Worm (Caenorhabditis elegans) whole organism, young adult: ENCODE measurements around the gene sftb-2.

Experiments used
- B0019.2 ChIP-seq: fragments of 200-800 bp; sonication (Bioruptor generic); conservative IDR thresholded peaks from 2 replicates; pipeline ENCODE4 v1.3.6; 2022; ENCODE audit warnings: missing genetic modification reagents, missing genetic modification characterization, missing compliant biosample characterization
- B0035.1 ChIP-seq: sonication (generic microtip); optimal IDR thresholded peaks from 2 replicates; lab custom pipeline; 2016; ENCODE audit warnings: missing genetic modification characterization, mild to moderate bottlenecking, missing compliant biosample characterization, missing genotype, missing genetic modification reagents
- B0261.1 ChIP-seq: sonication (generic microtip); optimal IDR thresholded peaks from 2 replicates; lab custom pipeline; 2016; ENCODE audit warnings: mild to moderate bottlenecking, missing genetic modification characterization, moderate library complexity, missing compliant biosample characterization
- D2030.7 ChIP-seq: fragments of 200-800 bp; sonication (Bioruptor generic); IDR thresholded peaks from 2 replicates; pipeline ENCODE4 v1.3.6; 2022; ENCODE audit warnings: missing genetic modification reagents, missing genetic modification characterization, missing compliant biosample characterization
- F22D6.2 ChIP-seq: sonication (generic microtip); optimal IDR thresholded peaks from 2 replicates; lab custom pipeline; 2016; ENCODE audit warnings: mild to moderate bottlenecking, missing genetic modification characterization, missing compliant biosample characterization
- F39B2.1 ChIP-seq: fragments of 200-800 bp; sonication (Bioruptor generic); IDR thresholded peaks from 2 replicates; pipeline ENCODE4 v1.3.6; 2022; ENCODE audit warnings: missing genetic modification reagents, missing genetic modification characterization, missing compliant biosample characterization
- F49E8.2 ChIP-seq: sonication (generic microtip); optimal IDR thresholded peaks from 3 replicates; lab custom pipeline; 2017; ENCODE audit warnings: missing genetic modification characterization, mild to moderate bottlenecking, missing compliant biosample characterization, antibody characterized with exemption, moderate library complexity; ENCODE audit not compliant: insufficient read depth
- K12H6.12 ChIP-seq: fragments of 200-800 bp; sonication (Bioruptor generic); optimal IDR thresholded peaks from 2 replicates; lab custom pipeline; 2018; ENCODE audit warnings: mild to moderate bottlenecking, missing genetic modification characterization, missing compliant biosample characterization
- Y56A3A.18 ChIP-seq: fragments of 200-800 bp; sonication (Bioruptor generic); IDR thresholded peaks from 2 replicates; pipeline ENCODE4 v1.3.6; 2022; ENCODE audit warnings: missing genetic modification reagents, missing genetic modification characterization, missing compliant biosample characterization
- Y67H2A.10 ChIP-seq: fragments of 200-800 bp; sonication (Bioruptor generic); conservative IDR thresholded peaks from 2 replicates; pipeline ENCODE4 v1.3.6; 2022; ENCODE audit warnings: missing genetic modification reagents, missing genetic modification characterization, missing compliant biosample characterization
- ZK185.1 ChIP-seq: sonication (generic microtip); optimal IDR thresholded peaks from 2 replicates; lab custom pipeline; 2016; ENCODE audit warnings: mild to moderate bottlenecking, missing genetic modification characterization, missing compliant biosample characterization; ENCODE audit not compliant: poor library complexity, severe bottlenecking
- ama-1 ChIP-seq, 3 experiments: fragments of 150-350 bp in 1 of 3; sonication (generic microtip) in 2 of 3; optimal IDR thresholded peaks; 2 replicates each; lab custom pipeline; 2014 to 2018; ENCODE audit warnings: missing biosample characterization in 2 of 3, missing genetic modification characterization in 2 of 3, missing genetic modification reagents in 2 of 3
- bed-2 ChIP-seq: fragments of 200-800 bp; sonication (Bioruptor generic); IDR thresholded peaks from 2 replicates; pipeline ENCODE4 v1.3.6; 2022; ENCODE audit warnings: missing genetic modification reagents, missing genetic modification characterization, missing compliant biosample characterization
- cebp-1 ChIP-seq, 2 experiments: fragments of 200-800 bp in 1 of 2; sonication (Bioruptor generic) in 1 of 2; sonication (generic microtip) in 1 of 2; IDR thresholded peaks in 1 of 2; optimal IDR thresholded peaks in 1 of 2; 2 replicates each; pipeline versions ENCODE4 v1.3.6 to Lab custom; 2017 to 2022; ENCODE audit warnings: missing compliant biosample characterization in 2 of 2, missing genetic modification characterization in 2 of 2, mild to moderate bottlenecking in 1 of 2, missing genetic modification reagents in 1 of 2, moderate library complexity in 1 of 2
- ceh-40 ChIP-seq: fragments of 200-800 bp; sonication (Bioruptor generic); IDR thresholded peaks from 2 replicates; pipeline ENCODE4 v1.3.6; 2022; ENCODE audit warnings: missing genetic modification characterization, missing compliant biosample characterization
- ceh-58 ChIP-seq: fragments of 200-800 bp; sonication (Bioruptor generic); IDR thresholded peaks from 2 replicates; pipeline ENCODE4 v1.3.6; 2022; ENCODE audit warnings: missing genetic modification characterization, missing compliant biosample characterization
- chd-7 ChIP-seq: sonication (generic microtip); optimal IDR thresholded peaks from 2 replicates; lab custom pipeline; 2016; ENCODE audit warnings: mild to moderate bottlenecking, missing genetic modification characterization, moderate library complexity, missing compliant biosample characterization
- die-1 ChIP-seq: sonication (generic microtip); optimal IDR thresholded peaks from 2 replicates; lab custom pipeline; 2016; ENCODE audit warnings: missing genotype, mild to moderate bottlenecking, missing genetic modification characterization, missing compliant biosample characterization
- dpl-1 ChIP-seq: fragments of 150-350 bp; optimal IDR thresholded peaks from 2 replicates; lab custom pipeline; 2014; ENCODE audit warnings: missing biosample characterization, missing genetic modification reagents, missing genetic modification characterization
- egl-18 ChIP-seq: fragments of 200-800 bp; sonication (Bioruptor generic); IDR thresholded peaks from 2 replicates; pipeline ENCODE4 v1.3.6; 2022; ENCODE audit warnings: missing genetic modification reagents, missing genetic modification characterization, missing compliant biosample characterization
- egl-44 ChIP-seq: fragments of 200-800 bp; sonication (Bioruptor generic); IDR thresholded peaks from 2 replicates; pipeline ENCODE4 v1.3.6; 2022; ENCODE audit warnings: missing genetic modification reagents, missing genetic modification characterization, missing compliant biosample characterization
- egrh-3 ChIP-seq: fragments of 200-800 bp; sonication (Bioruptor generic); IDR thresholded peaks from 2 replicates; pipeline ENCODE4 v1.3.6; 2022; ENCODE audit warnings: missing genetic modification reagents, missing genetic modification characterization, missing compliant biosample characterization
- ekl-4 ChIP-seq: fragments of 200-800 bp; sonication (Bioruptor generic); IDR thresholded peaks from 2 replicates; pipeline ENCODE4 v1.3.6; 2022; ENCODE audit warnings: missing genetic modification reagents, missing genetic modification characterization, missing compliant biosample characterization
- fkh-3 ChIP-seq: sonication (generic microtip); optimal IDR thresholded peaks from 2 replicates; lab custom pipeline; 2016; ENCODE audit warnings: mild to moderate bottlenecking, missing genetic modification characterization, missing compliant biosample characterization
- hmg-20 ChIP-seq: fragments of 200-800 bp; sonication (Bioruptor generic); IDR thresholded peaks from 2 replicates; pipeline ENCODE4 v1.3.6; 2022; ENCODE audit warnings: missing genetic modification reagents, missing genetic modification characterization, missing compliant biosample characterization
- lin-26 ChIP-seq: fragments of 200-800 bp; sonication (Bioruptor generic); IDR thresholded peaks from 2 replicates; pipeline ENCODE4 v1.3.6; 2022; ENCODE audit warnings: missing genetic modification reagents, missing genetic modification characterization, missing compliant biosample characterization
- lin-35 ChIP-seq, 3 experiments: fragments of 150-350 bp in 2 of 3; sonication (generic microtip) in 1 of 3; optimal IDR thresholded peaks; 2 replicates each; lab custom pipeline; 2014 to 2018; ENCODE audit warnings: missing biosample characterization in 3 of 3, missing genetic modification characterization in 3 of 3, missing genetic modification reagents in 3 of 3
- lir-1 ChIP-seq: fragments of 200-800 bp; sonication (Bioruptor generic); conservative IDR thresholded peaks from 2 replicates; pipeline ENCODE4 v1.3.6; 2022; ENCODE audit warnings: missing genetic modification reagents, missing genetic modification characterization, missing compliant biosample characterization
- madf-6 ChIP-seq: fragments of 200-800 bp; sonication (Bioruptor generic); IDR thresholded peaks from 2 replicates; pipeline ENCODE4 v1.3.6; 2022; ENCODE audit warnings: missing genetic modification reagents, missing genetic modification characterization, missing compliant biosample characterization
- mcd-1 ChIP-seq: fragments of 200-800 bp; sonication (Bioruptor generic); IDR thresholded peaks from 2 replicates; pipeline ENCODE4 v1.3.6; 2022; ENCODE audit warnings: missing genetic modification reagents, missing genetic modification characterization, missing compliant biosample characterization
- mes-4 ChIP-seq: sonication (generic microtip); optimal IDR thresholded peaks from 2 replicates; lab custom pipeline; 2016; ENCODE audit warnings: missing genotype, missing genetic modification characterization, missing compliant biosample characterization
- nfya-2 ChIP-seq: fragments of 200-800 bp; sonication (Bioruptor generic); IDR thresholded peaks from 2 replicates; pipeline ENCODE4 v1.3.6; 2022; ENCODE audit warnings: missing genetic modification reagents, missing genetic modification characterization, missing compliant biosample characterization
- nfyb-1 ChIP-seq: fragments of 200-800 bp; sonication (Bioruptor generic); IDR thresholded peaks from 2 replicates; pipeline ENCODE4 v1.3.6; 2022; ENCODE audit warnings: missing genetic modification reagents, missing genetic modification characterization, missing compliant biosample characterization
- nhr-27 ChIP-seq: fragments of 200-800 bp; sonication (Bioruptor generic); optimal IDR thresholded peaks from 2 replicates; lab custom pipeline; 2018; ENCODE audit warnings: mild to moderate bottlenecking, missing genetic modification characterization, moderate library complexity, missing compliant biosample characterization
- pbrm-1 ChIP-seq: fragments of 200-800 bp; sonication (Bioruptor generic); IDR thresholded peaks from 2 replicates; pipeline ENCODE4 v1.3.6; 2022; ENCODE audit warnings: missing genetic modification reagents, missing genetic modification characterization, missing compliant biosample characterization
- rcor-1 ChIP-seq: fragments of 200-800 bp; sonication (Bioruptor generic); IDR thresholded peaks from 2 replicates; pipeline ENCODE4 v1.3.6; 2022; ENCODE audit warnings: missing genetic modification reagents, missing genetic modification characterization, missing compliant biosample characterization
- rec-8 ChIP-seq, 2 experiments: sonication (generic microtip); optimal IDR thresholded peaks; 2 replicates each; lab custom pipeline; 2016; ENCODE audit warnings: mild to moderate bottlenecking in 2 of 2, missing genetic modification characterization in 2 of 2, missing genetic modification reagents in 2 of 2, missing genotype in 2 of 2, missing biosample characterization in 1 of 2, missing compliant biosample characterization in 1 of 2, moderate library complexity in 1 of 2
- sdz-38 ChIP-seq: sonication (generic microtip); optimal IDR thresholded peaks from 2 replicates; lab custom pipeline; 2016; ENCODE audit warnings: missing genotype, missing genetic modification characterization, missing compliant biosample characterization
- sea-2 ChIP-seq: fragments of 200-800 bp; sonication (Bioruptor generic); IDR thresholded peaks from 2 replicates; pipeline ENCODE4 v1.3.6; 2022; ENCODE audit warnings: missing genetic modification characterization, missing compliant biosample characterization
- snpc-4 ChIP-seq, 5 experiments: fragments of 150-350 bp in 1 of 5; sonication (generic microtip) in 4 of 5; optimal IDR thresholded peaks; 2 replicates each; lab custom pipeline; 2014 to 2018; ENCODE audit warnings: missing genetic modification characterization in 5 of 5, missing biosample characterization in 3 of 5, antibody characterized with exemption in 2 of 5, mild to moderate bottlenecking in 2 of 5, missing compliant biosample characterization in 2 of 5, missing genotype in 2 of 5, moderate library complexity in 2 of 5, missing genetic modification reagents in 1 of 5
- tbx-9 ChIP-seq: sonication (generic microtip); optimal IDR thresholded peaks from 2 replicates; lab custom pipeline; 2016; ENCODE audit warnings: borderline replicate concordance, missing genetic modification characterization, inconsistent platforms, missing compliant biosample characterization
- tlf-1 ChIP-seq: fragments of 200-800 bp; sonication (Bioruptor generic); optimal IDR thresholded peaks from 2 replicates; lab custom pipeline; 2018; ENCODE audit warnings: mild to moderate bottlenecking, missing genetic modification characterization, missing compliant biosample characterization
- zfh-2 ChIP-seq: fragments of 200-800 bp; sonication (Bioruptor generic); conservative IDR thresholded peaks from 2 replicates; pipeline ENCODE4 v1.3.6; 2022; ENCODE audit warnings: missing genetic modification reagents, missing genetic modification characterization, missing compliant biosample characterization
- ztf-22 ChIP-seq: fragments of 200-800 bp; sonication (Bioruptor generic); optimal IDR thresholded peaks from 2 replicates; lab custom pipeline; 2018; ENCODE audit warnings: mild to moderate bottlenecking, missing genetic modification characterization, moderate library complexity, missing compliant biosample characterization

The sftb-2 gene

DNA sequence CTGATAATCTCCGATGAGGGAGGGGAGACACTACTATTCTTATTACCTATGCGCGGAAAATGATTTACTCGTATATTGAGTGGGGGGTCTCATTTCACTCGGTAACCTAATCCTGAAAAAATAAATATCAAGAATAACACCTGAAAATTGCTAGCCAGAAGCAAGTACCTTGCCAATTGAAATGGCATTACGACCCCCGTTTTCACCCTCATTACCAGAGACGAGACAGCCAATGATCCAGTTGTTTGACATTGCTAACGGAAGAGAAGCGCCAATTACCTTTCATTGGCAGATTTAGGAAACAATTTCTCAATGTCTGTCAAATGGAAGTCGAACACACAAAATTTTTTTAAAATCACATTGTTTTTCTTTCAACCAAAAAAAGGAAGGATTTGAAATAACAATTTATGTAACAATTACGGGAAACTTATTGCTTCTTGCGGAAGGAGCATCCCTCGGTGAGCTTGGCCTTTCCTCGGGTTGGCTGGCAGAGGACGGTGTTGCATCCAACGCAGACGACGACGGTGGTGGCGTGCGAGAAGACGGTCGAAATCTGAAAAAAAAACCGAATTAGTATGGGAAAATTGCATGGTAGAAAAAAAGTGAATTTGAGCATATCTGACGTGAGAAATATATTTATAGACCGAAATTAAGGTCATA is 24.9 kb upstream of the sftb-2 start (continued):
- no peak for TF ChIP-seq bed-2
- TF ChIP-seq lin-35 (GFP tag; optimal IDR thresholded peaks at IDR 0.05; lab: Kevin White, UChicago), result no peak
- TF ChIP-seq egrh-3 (GFP tag; lab: Robert Waterston, UW), result no peak
- peak; percentile 70 for TF ChIP-seq pbrm-1
- TF ChIP-seq nfya-2, result 0 out of 2 replicates have a peak, but pooled peaks have one; percentile 62
- TF ChIP-seq ceh-58 (GFP tag; lab: Robert Waterston, UW), result 0 out of 2 replicates have a peak, but pooled peaks have one; percentile 71
- TF ChIP-seq rec-8 (tag; optimal IDR thresholded peaks at IDR 0.05; lab: Kevin White, UChicago), result no peak
- TF ChIP-seq rcor-1 (GFP tag; lab: Robert Waterston, UW), result peak; percentile 66; the same call in 1 of the 2 replicates
- peak; percentile 41; the same call in 1 of the 2 replicates for TF ChIP-seq mcd-1 (GFP tag; lab: Robert Waterston, UW)
- peak; percentile 79 for TF ChIP-seq Y56A3A.18 (GFP tag; lab: Robert Waterston, UW)
- peak; percentile 33 for TF ChIP-seq fkh-3 (tag; lab: Kevin White, UChicago)
- no peak for TF ChIP-seq lir-1 (GFP tag; lab: Robert Waterston, UW)
- TF ChIP-seq lin-26, result peak; percentile 69; the same call in 1 of the 2 replicates
- TF ChIP-seq chd-7 (tag; lab: Kevin White, UChicago), result no peak
- TF ChIP-seq sdz-38, result no peak
- TF ChIP-seq snpc-4 (GFP tag; optimal IDR thresholded peaks at IDR 0.05; lab: Kevin White, UChicago), result peak; percentile 1
- no peak for TF ChIP-seq snpc-4 (tag; optimal IDR thresholded peaks at IDR 0.05; lab: Kevin White, UChicago)
- peak; percentile 74 for TF ChIP-seq F39B2.1 (GFP tag; lab: Robert Waterston, UW)
- no peak for TF ChIP-seq ama-1 (optimal IDR thresholded peaks at IDR 0.05; lab: Kevin White, UChicago)
- TF ChIP-seq ama-1 (GFP tag; optimal IDR thresholded peaks at IDR 0.05; lab: Kevin White, UChicago), result peak in 1 of 2 experiments; percentile 89
- no peak for TF ChIP-seq tbx-9
- peak; percentile 32 for TF ChIP-seq nhr-27 (tag; lab: Kevin White, UChicago)
- peak; percentile 6 for TF ChIP-seq die-1
- no peak for TF ChIP-seq ztf-22 (GFP tag; lab: Kevin White, UChicago)
- no peak for TF ChIP-seq dpl-1 (GFP tag; lab: Kevin White, UChicago)
- TF ChIP-seq B0035.1 (tag; lab: Kevin White, UChicago), result no peak
- no peak for TF ChIP-seq Y67H2A.10 (GFP tag; lab: Robert Waterston, UW)
- TF ChIP-seq B0261.1, result no peak
- TF ChIP-seq egl-18 (GFP tag; lab: Robert Waterston, UW), result no peak
- TF ChIP-seq zfh-2 (GFP tag; lab: Robert Waterston, UW), result peak; percentile 52
- TF ChIP-seq nfyb-1, result 0 out of 2 replicates have a peak, but pooled peaks have one; percentile 33
- TF ChIP-seq hmg-20, result 0 out of 2 replicates have a peak, but pooled peaks have one; percentile 6
- TF ChIP-seq madf-6, result peak; percentile 81
- no peak for TF ChIP-seq cebp-1 (GFP tag; IDR thresholded peaks at IDR 0.05; lab: Robert Waterston, UW)
- TF ChIP-seq cebp-1 (tag; optimal IDR thresholded peaks at IDR 0.05; lab: Kevin White, UChicago), result peak; percentile 29
- peak; percentile 91 for TF ChIP-seq F49E8.2
- peak; percentile 90 for TF ChIP-seq ekl-4 (GFP tag; lab: Robert Waterston, UW)
- no peak for TF ChIP-seq K12H6.12
- peak; percentile 12 for TF ChIP-seq tlf-1
- no peak for TF ChIP-seq ceh-40 (GFP tag; lab: Robert Waterston, UW)
- TF ChIP-seq F22D6.2, result no peak
- TF ChIP-seq B0019.2 (GFP tag; lab: Robert Waterston, UW), result no peak
- TF ChIP-seq mes-4 (tag; lab: Kevin White, UChicago), result no peak
- TF ChIP-seq egl-44 (GFP tag; lab: Robert Waterston, UW), result peak; percentile 51; the same call in 1 of the 2 replicates
- no peak for TF ChIP-seq sea-2
- no peak for TF ChIP-seq ZK185.1
- peak; percentile 27; the same call in 1 of the 2 replicates for TF ChIP-seq D2030.7 (GFP tag; lab: Robert Waterston, UW)
